Fruit fly (Drosophila melanogaster) whole organism, pupa: ENCODE measurements around the gene elgi.

ENCODE experiments used
- CG12605 ChIP-seq: fragments of 200-800 bp; sonication (Bioruptor generic); IDR thresholded peaks from 2 replicates; pipeline ENCODE4 v1.3.6; 2022; ENCODE audit warnings: missing biosample characterization, missing genetic modification characterization
- CG13204 ChIP-seq: fragments of 200-800 bp; sonication (Bioruptor generic); optimal IDR thresholded peaks from 2 replicates; lab custom pipeline; 2018; ENCODE audit warnings: missing biosample characterization, mild to moderate bottlenecking, missing genetic modification characterization, moderate library complexity
- CG14655 ChIP-seq: fragments of 200-800 bp; sonication (Bioruptor generic); optimal IDR thresholded peaks from 3 replicates; lab custom pipeline; 2017; ENCODE audit warnings: mild to moderate bottlenecking, missing biosample characterization, missing genetic modification reagents, missing genetic modification characterization
- CG15710 ChIP-seq: fragments of 200-800 bp; sonication (Bioruptor generic); optimal IDR thresholded peaks from 2 replicates; lab custom pipeline; 2018; ENCODE audit warnings: missing biosample characterization, mild to moderate bottlenecking, missing genetic modification characterization, moderate library complexity
- CG17806 ChIP-seq: fragments of 200-800 bp; sonication (Bioruptor generic); optimal IDR thresholded peaks from 2 replicates; lab custom pipeline; 2018; ENCODE audit warnings: missing biosample characterization, mild to moderate bottlenecking, missing genetic modification characterization, moderate library complexity
- CG32121 ChIP-seq: fragments of 200-800 bp; sonication (Bioruptor generic); IDR thresholded peaks from 2 replicates; pipeline ENCODE4 v1.3.6; 2022; ENCODE audit warnings: missing biosample characterization, missing genetic modification characterization
- CG34367 ChIP-seq: fragments of 200-800 bp; sonication (Bioruptor generic); optimal IDR thresholded peaks from 2 replicates; lab custom pipeline; 2018; ENCODE audit warnings: missing biosample characterization, mild to moderate bottlenecking, missing genetic modification characterization
- CG4496 ChIP-seq: fragments of 200-800 bp; sonication (Bioruptor generic); IDR thresholded peaks from 3 replicates; pipeline ENCODE4 v1.3.6; 2022; ENCODE audit warnings: missing biosample characterization, missing genetic modification characterization
- CG8159 ChIP-seq: fragments of 200-800 bp; sonication (Bioruptor generic); optimal IDR thresholded peaks from 3 replicates; lab custom pipeline; 2018; ENCODE audit warnings: missing biosample characterization, mild to moderate bottlenecking, missing genetic modification characterization, moderate library complexity
- CG8301 ChIP-seq: fragments of 200-800 bp; sonication (Bioruptor generic); optimal IDR thresholded peaks from 2 replicates; lab custom pipeline; 2018; ENCODE audit warnings: missing biosample characterization, mild to moderate bottlenecking, missing genetic modification characterization
- CG9948 ChIP-seq: fragments of 200-800 bp; sonication (Bioruptor generic); optimal IDR thresholded peaks from 2 replicates; lab custom pipeline; 2018; ENCODE audit warnings: missing biosample characterization, mild to moderate bottlenecking, missing genetic modification characterization, moderate library complexity
- D1 ChIP-seq: fragments of 200-800 bp; sonication (Bioruptor generic); optimal IDR thresholded peaks from 2 replicates; lab custom pipeline; 2018; ENCODE audit warnings: missing biosample characterization, mild to moderate bottlenecking, missing genetic modification characterization, moderate library complexity
- EcR ChIP-seq: fragments of 200-800 bp; sonication (Bioruptor generic); optimal IDR thresholded peaks from 3 replicates; lab custom pipeline; 2019; ENCODE audit warnings: missing biosample characterization, missing genetic modification characterization, mild to moderate bottlenecking, moderate library complexity, missing genetic modification reagents
- Ets98B ChIP-seq: fragments of 200-800 bp; sonication (Bioruptor generic); IDR thresholded peaks from 2 replicates; pipeline ENCODE4 v1.3.6; 2022; ENCODE audit warnings: missing biosample characterization, missing genetic modification characterization
- Pif1A ChIP-seq: fragments of 200-800 bp; sonication (Bioruptor generic); optimal IDR thresholded peaks from 3 replicates; lab custom pipeline; 2016; ENCODE audit warnings: missing biosample characterization, missing genetic modification characterization
- Pif1B ChIP-seq: fragments of 200-800 bp; sonication (Bioruptor generic); optimal IDR thresholded peaks from 3 replicates; lab custom pipeline; 2016; ENCODE audit warnings: missing biosample characterization, missing genetic modification characterization
- Snoo ChIP-seq: fragments of 200-800 bp; sonication (Bioruptor generic); optimal IDR thresholded peaks from 3 replicates; lab custom pipeline; 2017; ENCODE audit warnings: missing biosample characterization, mild to moderate bottlenecking, missing genetic modification characterization, inconsistent platforms
- fd96Ca ChIP-seq: fragments of 200-800 bp; sonication (Bioruptor generic); IDR thresholded peaks from 3 replicates; pipeline ENCODE4 v1.3.6; 2022; ENCODE audit warnings: missing biosample characterization, missing genetic modification characterization
- gl ChIP-seq: fragments of 200-800 bp; sonication (Bioruptor generic); optimal IDR thresholded peaks from 2 replicates; lab custom pipeline; 2018; ENCODE audit warnings: missing biosample characterization, mild to moderate bottlenecking, missing genetic modification characterization
- rn ChIP-seq: fragments of 200-800 bp; sonication (Bioruptor generic); IDR thresholded peaks from 2 replicates; pipeline ENCODE4 v1.3.6; 2022; ENCODE audit warnings: missing biosample characterization, missing genetic modification characterization

The elgi gene

dm6 chr3L:15967588-15968500, 11.5 kb downstream of the elgi start, which contains the start of the genes Brr2 and CG10516:
Brr2 (minus strand) TSS chr3L:15967872.
CG10516 (plus strand) TSS chr3L:15968204.
- TF ChIP-seq CG8301 (tag; lab: Kevin White, UChicago) (no peak), CG9948 (tag; lab: Kevin White, UChicago) (no peak), CG34367 (tag; lab: Kevin White, UChicago) (no peak), CG8159 (tag; lab: Kevin White, UChicago) (no peak), Pif1A (GFP tag; lab: Kevin White, UChicago) (no peak), CG4496 (GFP tag; lab: Robert Waterston, UW) (no peak), gl (tag; lab: Kevin White, UChicago) (no peak), CG17806 (no peak), CG32121 (no peak), CG15710 (tag; lab: Kevin White, UChicago) (peak; percentile 1), CG14655 (GFP tag; lab: Kevin White, UChicago) (no peak), EcR (GFP tag; lab: Kevin White, UChicago) (peak; percentile 93), fd96Ca (GFP tag; lab: Robert Waterston, UW) (0 out of 3 replicates have a peak, but pooled peaks have one; percentile 33), Pif1B (GFP tag; lab: Kevin White, UChicago) (no peak), rn (GFP tag; lab: Robert Waterston, UW) (no peak)
- TF ChIP-seq, all 21 proteins: peak for 3

dm6 chr3L:15968686-15969085, 12.3 kb downstream of the elgi start:
- TF ChIP-seq CG8159 (tag; lab: Kevin White, UChicago) (no peak), CG14655 (GFP tag; lab: Kevin White, UChicago) (no peak), CG4496 (GFP tag; lab: Robert Waterston, UW) (no peak), CG32121 (no peak), Pif1A (GFP tag; lab: Kevin White, UChicago) (no peak), CG9948 (tag; lab: Kevin White, UChicago) (no peak), EcR (GFP tag; lab: Kevin White, UChicago) (no peak), CG34367 (tag; lab: Kevin White, UChicago) (no peak), Snoo (tag; lab: Kevin White, UChicago) (no peak), CG12605 (no peak), CG13204 (GFP tag; lab: Kevin White, UChicago) (no peak), fd96Ca (GFP tag; lab: Robert Waterston, UW) (no peak), gl (tag; lab: Kevin White, UChicago) (no peak), Ets98B (no peak), rn (GFP tag; lab: Robert Waterston, UW) (no peak), Pif1B (GFP tag; lab: Kevin White, UChicago) (no peak), D1 (tag; lab: Kevin White, UChicago) (no peak)

- no peak for TF ChIP-seq Pif1A (GFP tag; lab: Kevin White, UChicago)
- TF ChIP-seq Pif1B (GFP tag; lab: Kevin White, UChicago): no peak
- no peak for TF ChIP-seq CG34367 (tag; lab: Kevin White, UChicago)
- TF ChIP-seq CG13204 (GFP tag; lab: Kevin White, UChicago): no peak
- no peak for TF ChIP-seq CG12605
- TF ChIP-seq rn (GFP tag; lab: Robert Waterston, UW): no peak
- TF ChIP-seq Ets98B: no peak
- no peak for TF ChIP-seq CG4496 (GFP tag; lab: Robert Waterston, UW)
- no peak for TF ChIP-seq CG9948 (tag; lab: Kevin White, UChicago)
- no peak for TF ChIP-seq EcR (GFP tag; lab: Kevin White, UChicago)
- TF ChIP-seq CG15710 (tag; lab: Kevin White, UChicago): no peak
- TF ChIP-seq CG32121: no peak
- TF ChIP-seq CG8159 (tag; lab: Kevin White, UChicago): no peak
- TF ChIP-seq gl (tag; lab: Kevin White, UChicago): no peak
Measured at dm6 chr3L:15974166-15974565, 17.8 kb downstream of the elgi start.

dm6 chr3L:15975068-15975467, 18.7 kb downstream of the elgi start, which contains the start of gene CG17026:
CG17026 (plus strand) TSS chr3L:15975368.
- TF ChIP-seq EcR (GFP tag; lab: Kevin White, UChicago) (peak; percentile 27), CG13204 (GFP tag; lab: Kevin White, UChicago) (no peak)
- TF ChIP-seq, all 21 proteins: peak for 1

dm6 chr3L:15976758-15977157, 20.4 kb downstream of the elgi start, which contains the start of gene CG17029:
CG17029 (plus strand) TSS chr3L:15976870.
- 0 out of 3 replicates have a peak, but pooled peaks have one; percentile 24 for TF ChIP-seq fd96Ca (GFP tag; lab: Robert Waterston, UW)
- TF ChIP-seq CG12605: peak; percentile 64
- no peak for TF ChIP-seq CG14655 (GFP tag; lab: Kevin White, UChicago)
- TF ChIP-seq CG13204 (GFP tag; lab: Kevin White, UChicago): no peak
- peak; percentile 12; the same call in 1 of the 2 replicates for TF ChIP-seq Ets98B
- TF ChIP-seq rn (GFP tag; lab: Robert Waterston, UW): peak; percentile 3; the same call in 1 of the 2 replicates

- peak; percentile 66 for TF ChIP-seq CG12605
- peak; percentile 47 for TF ChIP-seq Snoo (tag; lab: Kevin White, UChicago)
- TF ChIP-seq CG9948 (tag; lab: Kevin White, UChicago): no peak
- TF ChIP-seq rn (GFP tag; lab: Robert Waterston, UW): no peak
- peak; percentile 35 for TF ChIP-seq CG17806
- TF ChIP-seq Pif1A (GFP tag; lab: Kevin White, UChicago): no peak
- TF ChIP-seq Ets98B: peak; percentile 74
- TF ChIP-seq CG14655 (GFP tag; lab: Kevin White, UChicago): no peak
- peak; percentile 76 for TF ChIP-seq CG4496 (GFP tag; lab: Robert Waterston, UW)
- no peak for TF ChIP-seq CG34367 (tag; lab: Kevin White, UChicago)
- TF ChIP-seq fd96Ca (GFP tag; lab: Robert Waterston, UW): no peak
- TF ChIP-seq gl (tag; lab: Kevin White, UChicago): no peak
- TF ChIP-seq CG32121: peak; percentile 72
Measured at dm6 chr3L:15977565-15977964, 21.2 kb downstream of the elgi start.
